Worm (Caenorhabditis elegans): Measurements from ENCODE around the gene Y51H4A.1.

DNA sequence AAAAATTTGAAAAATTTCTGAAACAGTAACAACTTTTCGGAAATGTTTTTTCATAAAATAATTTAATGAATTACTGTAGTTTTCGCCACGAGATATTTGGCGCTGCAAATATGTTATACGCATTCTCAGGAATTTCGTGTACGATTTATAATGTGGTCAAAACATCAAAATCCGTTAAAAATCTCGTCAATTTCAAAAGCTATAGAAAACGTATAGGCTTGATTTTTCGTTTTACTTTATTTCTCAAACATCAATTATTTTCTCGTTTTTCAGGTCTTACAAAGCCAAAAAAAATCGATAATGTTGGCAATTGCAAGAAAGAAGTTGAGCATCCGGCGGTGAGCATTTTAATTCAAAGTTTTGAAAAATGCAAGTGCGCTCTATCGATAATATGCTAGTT, 34.1 kb downstream of the Y51H4A.1 start, which contains the start of gene dlc-4:
- TF ChIP-seq odd-2 (tag; optimal IDR thresholded peaks at IDR 0.05) (no peak), pqm-1 (tag; optimal IDR thresholded peaks at IDR 0.05) (no peak), tbx-2 (tag; optimal IDR thresholded peaks at IDR 0.05) (no peak), ceh-14 (tag; optimal IDR thresholded peaks at IDR 0.05) (no peak), ceh-18 (tag; optimal IDR thresholded peaks at IDR 0.05) (no peak), fkh-10 (GFP tag; optimal IDR thresholded peaks at IDR 0.05) (no peak), ceh-24 (tag; optimal IDR thresholded peaks at IDR 0.05) (no peak), F13H6.1 (tag; optimal IDR thresholded peaks at IDR 0.05) (no peak), ahr-1 (tag; optimal IDR thresholded peaks at IDR 0.05) (no peak), pha-4 (tag; optimal IDR thresholded peaks at IDR 0.05) (no peak), ama-1 (optimal IDR thresholded peaks at IDR 0.05) (no peak), ceh-2 (tag; optimal IDR thresholded peaks at IDR 0.05) (no peak), ref-2 (tag; optimal IDR thresholded peaks at IDR 0.05) (no peak), fax-1 (tag; optimal IDR thresholded peaks at IDR 0.05) (no peak)
